Fruit fly (Drosophila melanogaster) whole organism, prepupa: Measurements from ENCODE around the gene Lkr.
A peak's percentile ranks its signal among the peaks of the same experiment; 100 is the strongest.

Experiments
- Blimp-1 ChIP-seq: fragments of 200-800 bp; sonication (Bioruptor generic); optimal IDR thresholded peaks from 3 replicates; lab custom pipeline; 2017; ENCODE audit warnings: missing biosample characterization, missing genetic modification characterization, mild to moderate bottlenecking, moderate library complexity, missing genetic modification reagents
- CG10669 ChIP-seq: fragments of 200-800 bp; sonication (Bioruptor generic); optimal IDR thresholded peaks from 3 replicates; lab custom pipeline; 2018; ENCODE audit warnings: missing biosample characterization, mild to moderate bottlenecking, missing genetic modification characterization, moderate library complexity
- CG11294 ChIP-seq: fragments of 200-800 bp; sonication (Bioruptor generic); IDR thresholded peaks from 2 replicates; pipeline ENCODE4 v1.3.6; 2022; ENCODE audit warnings: missing biosample characterization, missing genetic modification characterization
- CG11902 ChIP-seq: fragments of 200-800 bp; sonication (Bioruptor generic); optimal IDR thresholded peaks from 3 replicates; lab custom pipeline; 2016; ENCODE audit warnings: missing biosample characterization, missing genetic modification characterization
- CG1621 ChIP-seq: fragments of 200-800 bp; sonication (Bioruptor generic); optimal IDR thresholded peaks from 3 replicates; lab custom pipeline; 2018; ENCODE audit warnings: missing biosample characterization, mild to moderate bottlenecking, missing genetic modification characterization
- CG16779 ChIP-seq: fragments of 200-800 bp; sonication (Bioruptor generic); optimal IDR thresholded peaks from 3 replicates; lab custom pipeline; 2017; ENCODE audit warnings: missing biosample characterization, mild to moderate bottlenecking, missing genetic modification characterization
- CG3032 ChIP-seq: fragments of 200-800 bp; optimal IDR thresholded peaks from 2 replicates; lab custom pipeline; 2019; ENCODE audit warnings: missing biosample characterization, mild to moderate bottlenecking, missing genetic modification characterization, moderate library complexity
- CG31627 ChIP-seq: fragments of 200-800 bp; sonication (Bioruptor generic); optimal IDR thresholded peaks from 3 replicates; lab custom pipeline; 2016; ENCODE audit warnings: missing biosample characterization, missing genetic modification characterization
- CG34406 ChIP-seq: fragments of 200-800 bp; sonication (Bioruptor generic); optimal IDR thresholded peaks from 3 replicates; lab custom pipeline; 2016; ENCODE audit warnings: missing biosample characterization, missing genetic modification characterization
- CG3919 ChIP-seq: fragments of 200-800 bp; sonication (Bioruptor generic); optimal IDR thresholded peaks from 3 replicates; lab custom pipeline; 2016; ENCODE audit warnings: missing biosample characterization, missing genetic modification characterization
- CG6163 ChIP-seq: fragments of 200-800 bp; sonication (Bioruptor generic); IDR thresholded peaks from 3 replicates; pipeline ENCODE4 v1.3.6; 2022; ENCODE audit warnings: missing biosample characterization, missing genetic modification characterization
- CG6792 ChIP-seq: fragments of 200-800 bp; sonication (Bioruptor generic); optimal IDR thresholded peaks from 3 replicates; lab custom pipeline; 2016; ENCODE audit warnings: missing biosample characterization, missing genetic modification characterization
- CG6808 ChIP-seq: fragments of 200-800 bp; sonication (Bioruptor generic); optimal IDR thresholded peaks from 3 replicates; lab custom pipeline; 2017; ENCODE audit warnings: missing biosample characterization, missing genetic modification characterization, mild to moderate bottlenecking, moderate library complexity, missing genetic modification reagents
- CG6854 ChIP-seq: fragments of 200-800 bp; sonication (Bioruptor generic); optimal IDR thresholded peaks from 2 replicates; lab custom pipeline; 2017; ENCODE audit warnings: missing biosample characterization, mild to moderate bottlenecking, missing genetic modification characterization
- CG7368 ChIP-seq: fragments of 200-800 bp; sonication (Bioruptor generic); optimal IDR thresholded peaks from 3 replicates; lab custom pipeline; 2016; ENCODE audit warnings: missing biosample characterization, missing genetic modification characterization
- CG8319 ChIP-seq: fragments of 200-800 bp; sonication (Bioruptor generic); optimal IDR thresholded peaks from 3 replicates; lab custom pipeline; 2016; ENCODE audit warnings: missing biosample characterization, missing genetic modification characterization
- CG8632 ChIP-seq: fragments of 200-800 bp; sonication (Bioruptor generic); optimal IDR thresholded peaks from 3 replicates; lab custom pipeline; 2016; ENCODE audit warnings: missing biosample characterization, missing genetic modification characterization
- CG9139 ChIP-seq: fragments of 200-800 bp; sonication (Bioruptor generic); optimal IDR thresholded peaks from 3 replicates; lab custom pipeline; 2017; ENCODE audit warnings: missing biosample characterization, mild to moderate bottlenecking, missing genetic modification characterization
- Eip75B ChIP-seq: fragments of 200-800 bp; sonication (Bioruptor generic); optimal IDR thresholded peaks from 3 replicates; lab custom pipeline; 2016; ENCODE audit warnings: missing biosample characterization, missing genetic modification characterization
- Eip78C ChIP-seq: fragments of 200-800 bp; sonication (Bioruptor generic); peaks from one replicate; lab custom pipeline; 2016; ENCODE audit warnings: missing biosample characterization, missing genetic modification characterization
- Eip93F ChIP-seq: fragments of 200-800 bp; sonication (Bioruptor generic); optimal IDR thresholded peaks from 2 replicates; lab custom pipeline; 2016; ENCODE audit warnings: missing biosample characterization, mild to moderate bottlenecking, missing genetic modification characterization
- Ets96B ChIP-seq: fragments of 200-800 bp; optimal IDR thresholded peaks from 2 replicates; lab custom pipeline; 2019; ENCODE audit warnings: missing biosample characterization, mild to moderate bottlenecking, missing genetic modification characterization, moderate library complexity
- Gug ChIP-seq: fragments of 200-800 bp; sonication (Bioruptor generic); IDR thresholded peaks from 2 replicates; pipeline ENCODE4 v1.3.6; 2022; ENCODE audit warnings: missing biosample characterization, missing genetic modification characterization
- Hr4 ChIP-seq: fragments of 200-800 bp; sonication (Bioruptor generic); optimal IDR thresholded peaks from 3 replicates; lab custom pipeline; 2016; ENCODE audit warnings: missing biosample characterization, missing genetic modification characterization
- Lpt ChIP-seq: fragments of 200-800 bp; sonication (Bioruptor generic); optimal IDR thresholded peaks from 3 replicates; lab custom pipeline; 2016; ENCODE audit warnings: missing biosample characterization, missing genetic modification characterization
- Met ChIP-seq: fragments of 200-800 bp; sonication (Bioruptor generic); optimal IDR thresholded peaks from 3 replicates; lab custom pipeline; 2016; ENCODE audit warnings: missing biosample characterization, missing genetic modification characterization
- OdsH ChIP-seq: fragments of 200-800 bp; sonication (Bioruptor generic); optimal IDR thresholded peaks from 3 replicates; lab custom pipeline; 2016; ENCODE audit warnings: missing biosample characterization, missing genetic modification characterization
- Sox14 ChIP-seq: fragments of 200-800 bp; sonication (Bioruptor generic); optimal IDR thresholded peaks from 3 replicates; lab custom pipeline; 2016; ENCODE audit warnings: missing biosample characterization, missing genetic modification characterization
- Sox15 ChIP-seq: fragments of 200-800 bp; sonication (Bioruptor generic); optimal IDR thresholded peaks from 3 replicates; lab custom pipeline; 2016; ENCODE audit warnings: missing biosample characterization, missing genetic modification characterization
- achi ChIP-seq: fragments of 200-800 bp; sonication (Bioruptor generic); optimal IDR thresholded peaks from 3 replicates; lab custom pipeline; 2016; ENCODE audit warnings: missing biosample characterization, missing genetic modification characterization
- acj6 ChIP-seq: fragments of 200-800 bp; sonication (Bioruptor generic); optimal IDR thresholded peaks from 3 replicates; lab custom pipeline; 2016; ENCODE audit warnings: missing biosample characterization, missing genetic modification characterization
- cyc ChIP-seq: fragments of 200-800 bp; sonication (Bioruptor generic); optimal IDR thresholded peaks from 3 replicates; lab custom pipeline; 2016; ENCODE audit warnings: missing biosample characterization, missing genetic modification characterization
- dsx ChIP-seq: fragments of 200-800 bp; optimal IDR thresholded peaks from 3 replicates; lab custom pipeline; 2019; ENCODE audit warnings: missing biosample characterization, mild to moderate bottlenecking, missing genetic modification characterization, moderate library complexity; ENCODE audit not compliant: poor library complexity, severe bottlenecking
- eg ChIP-seq: fragments of 200-800 bp; sonication (Bioruptor generic); IDR thresholded peaks from 3 replicates; pipeline ENCODE4 v1.3.6; 2022; ENCODE audit warnings: missing biosample characterization, missing genetic modification characterization
- fd59A ChIP-seq: fragments of 200-800 bp; sonication (Bioruptor generic); optimal IDR thresholded peaks from 2 replicates; lab custom pipeline; 2017; ENCODE audit warnings: missing biosample characterization, mild to moderate bottlenecking, missing genetic modification characterization, missing genetic modification reagents
- fd85E ChIP-seq: fragments of 200-800 bp; sonication (Bioruptor generic); optimal IDR thresholded peaks from 3 replicates; lab custom pipeline; 2016; ENCODE audit warnings: missing biosample characterization, missing genetic modification characterization
- lz ChIP-seq: fragments of 200-800 bp; sonication (Bioruptor generic); optimal IDR thresholded peaks from 3 replicates; lab custom pipeline; 2016; ENCODE audit warnings: missing biosample characterization, missing genetic modification characterization
- net ChIP-seq: fragments of 200-800 bp; sonication (Bioruptor generic); optimal IDR thresholded peaks from 3 replicates; lab custom pipeline; 2016; ENCODE audit warnings: missing biosample characterization, missing genetic modification characterization
- salr ChIP-seq, 2 experiments: fragments of 200-800 bp; sonication (Bioruptor generic); optimal IDR thresholded peaks; 3 replicates each; lab custom pipeline; 2016 to 2018; ENCODE audit warnings: missing biosample characterization in 2 of 2, missing genetic modification characterization in 2 of 2, mild to moderate bottlenecking in 1 of 2
- spab ChIP-seq: fragments of 200-800 bp; sonication (Bioruptor generic); optimal IDR thresholded peaks from 2 replicates; lab custom pipeline; 2017; ENCODE audit warnings: missing biosample characterization, mild to moderate bottlenecking, missing genetic modification characterization, missing genetic modification reagents
- ss ChIP-seq, 2 experiments: fragments of 200-800 bp; sonication (Bioruptor generic); optimal IDR thresholded peaks; 2 replicates in 1 of 2; 3 replicates in 1 of 2; lab custom pipeline; 2017 to 2018; ENCODE audit warnings: mild to moderate bottlenecking in 2 of 2, missing biosample characterization in 2 of 2, missing genetic modification characterization in 2 of 2, moderate library complexity in 1 of 2
- vri ChIP-seq: fragments of 200-800 bp; sonication (Bioruptor generic); optimal IDR thresholded peaks from 3 replicates; lab custom pipeline; 2016; ENCODE audit warnings: missing biosample characterization, mild to moderate bottlenecking, missing genetic modification characterization

Gene Lkr

dm6 chr3L:5554377-5554776 lies 25.2 kb upstream of the Lkr start (continued):
- peak; percentile 36 for TF ChIP-seq Sox15 (GFP tag; lab: Kevin White, UChicago)
- peak; percentile 1 for TF ChIP-seq Sox14 (GFP tag; lab: Kevin White, UChicago)
- peak; percentile 60 for TF ChIP-seq CG31627 (GFP tag; lab: Kevin White, UChicago)
- TF ChIP-seq CG3919 (GFP tag; lab: Kevin White, UChicago): no peak
- TF ChIP-seq CG10669 (GFP tag; lab: Kevin White, UChicago): no peak
- peak; percentile 71 for TF ChIP-seq lz
- TF ChIP-seq Ets96B (tag; lab: Kevin White, UChicago): peak; percentile 40
- peak; percentile 65 for TF ChIP-seq CG11902 (GFP tag; lab: Kevin White, UChicago)

dm6 chr3L:5553717-5554116 lies 24.6 kb upstream of the Lkr start:
- no peak for TF ChIP-seq spab (GFP tag; lab: Kevin White, UChicago)
- TF ChIP-seq CG11902 (GFP tag; lab: Kevin White, UChicago): no peak
- no peak for TF ChIP-seq CG34406 (GFP tag; lab: Kevin White, UChicago)
- no peak for TF ChIP-seq eg (GFP tag; lab: Robert Waterston, UW)
- TF ChIP-seq OdsH (GFP tag; lab: Kevin White, UChicago): no peak
- TF ChIP-seq salr (GFP tag; optimal IDR thresholded peaks at IDR 0.05; lab: Kevin White, UChicago): no peak
- peak; percentile 19; the same call in 1 of the 3 replicates for TF ChIP-seq CG6163 (GFP tag; lab: Robert Waterston, UW)
- TF ChIP-seq vri: peak; percentile 89
- no peak for TF ChIP-seq acj6 (GFP tag; lab: Kevin White, UChicago)
- TF ChIP-seq ss (GFP tag; optimal IDR thresholded peaks at IDR 0.05; lab: Kevin White, UChicago): peak in 1 of 2 experiments; percentile 92
- peak; percentile 35 for TF ChIP-seq dsx (GFP tag; lab: Kevin White, UChicago)

dm6 chr3L:5551087-5551486 lies 21.9 kb upstream of the Lkr start, which contains the start of gene frm:
Gene frm (minus strand): TSS chr3L:5551159.
- peak; percentile 1 for TF ChIP-seq CG7368
- no peak for TF ChIP-seq CG8319 (GFP tag; lab: Kevin White, UChicago)
- TF ChIP-seq Met (GFP tag; lab: Kevin White, UChicago): no peak
- peak; percentile 34 for TF ChIP-seq Ets96B (tag; lab: Kevin White, UChicago)
- no peak for TF ChIP-seq fd85E (GFP tag; lab: Kevin White, UChicago)
- no peak for TF ChIP-seq lz
- no peak for TF ChIP-seq CG11294 (GFP tag; lab: Robert Waterston, UW)
- TF ChIP-seq eg (GFP tag; lab: Robert Waterston, UW): no peak
- no peak for TF ChIP-seq fd59A
- peak; percentile 21 for TF ChIP-seq spab (GFP tag; lab: Kevin White, UChicago)
- TF ChIP-seq achi (GFP tag; lab: Kevin White, UChicago): no peak
- TF ChIP-seq CG6163 (GFP tag; lab: Robert Waterston, UW): peak; percentile 56; the same call in 2 of the 3 replicates
- no peak for TF ChIP-seq Sox14 (GFP tag; lab: Kevin White, UChicago)
- TF ChIP-seq Eip93F: no peak
- peak; percentile 27 for TF ChIP-seq net (GFP tag; lab: Kevin White, UChicago)
- peak; percentile 30 for TF ChIP-seq CG3032 (tag; lab: Kevin White, UChicago)
- TF ChIP-seq Eip78C (GFP tag; lab: Kevin White, UChicago): peak; percentile 79
- TF ChIP-seq cyc: no peak
- no peak for TF ChIP-seq Gug
- TF ChIP-seq dsx (GFP tag; lab: Kevin White, UChicago): peak; percentile 29
- peak; percentile 20 for TF ChIP-seq CG10669 (GFP tag; lab: Kevin White, UChicago)
- peak; percentile 3 for TF ChIP-seq Blimp-1 (GFP tag; lab: Kevin White, UChicago)
- TF ChIP-seq CG3919 (GFP tag; lab: Kevin White, UChicago): peak; percentile 18
- TF ChIP-seq Lpt (GFP tag; lab: Kevin White, UChicago): no peak
- peak; percentile 61 for TF ChIP-seq CG9139
- TF ChIP-seq ss (GFP tag; optimal IDR thresholded peaks at IDR 0.05; lab: Kevin White, UChicago): peak; percentile 77 to 79
- TF ChIP-seq vri: peak; percentile 32
- TF ChIP-seq Sox15 (GFP tag; lab: Kevin White, UChicago): no peak
- TF ChIP-seq Hr4 (GFP tag; lab: Kevin White, UChicago): no peak
- TF ChIP-seq CG1621 (tag; lab: Kevin White, UChicago): peak; percentile 92
- peak; percentile 54 for TF ChIP-seq CG6854
- peak; percentile 59 for TF ChIP-seq CG16779
- TF ChIP-seq Eip75B: peak; percentile 16
- no peak for TF ChIP-seq CG6792
- no peak for TF ChIP-seq CG8632 (GFP tag; lab: Kevin White, UChicago)
- peak; percentile 76 for TF ChIP-seq CG6808 (GFP tag; lab: Kevin White, UChicago)
- TF ChIP-seq, all 60 proteins: peak for 19
